Worm (Caenorhabditis elegans): ENCODE results near the gene F13H8.11.

- TF ChIP-seq flt-1 (GFP tag; IDR thresholded peaks at IDR 0.05) (no peak), T22C8.4 (GFP tag; IDR thresholded peaks at IDR 0.05) (no peak), med-1 (GFP tag; optimal IDR thresholded peaks at IDR 0.05; ENCODE audit: insufficient read depth) (no peak), ztf-29 (GFP tag; IDR thresholded peaks at IDR 0.05) (no peak), klf-2 (GFP tag; conservative IDR thresholded peaks at IDR 0.05) (no peak), ztf-23 (GFP tag; IDR thresholded peaks at IDR 0.05) (no peak)
Measured at ce11 chrII:6306125-6306524, 46.3 kb upstream of the F13H8.11 start, which contains the start of gene C29F5.8.

Measured in whole organism, midembryonic.